Worm (Caenorhabditis elegans) whole organism, L1 larva: ENCODE data around the gene T21C9.11.

ENCODE experiments used
- F16B12.6 ChIP-seq: fragments of 150-350 bp; optimal IDR thresholded peaks from 2 replicates; lab custom pipeline; 2014; ENCODE audit warnings: missing biosample characterization, missing genetic modification characterization
- blmp-1 ChIP-seq: fragments of 150-350 bp; optimal IDR thresholded peaks from 2 replicates; lab custom pipeline; 2014; ENCODE audit warnings: missing biosample characterization, missing genetic modification characterization
- dpl-1 ChIP-seq, 3 experiments: fragments of 150-350 bp in 2 of 3; sonication (generic microtip) in 1 of 3; optimal IDR thresholded peaks; 2 replicates each; lab custom pipeline; 2014 to 2017; ENCODE audit warnings: missing biosample characterization in 3 of 3, missing genetic modification characterization in 3 of 3, missing genetic modification reagents in 3 of 3
- efl-1 ChIP-seq, 4 experiments: fragments of 150-350 bp; optimal IDR thresholded peaks in 3 of 4; peaks in 1 of 4; 1 replicate in 1 of 4; 2 replicates in 3 of 4; lab custom pipeline; 2014; ENCODE audit warnings: missing biosample characterization in 2 of 4, missing genetic modification characterization in 2 of 4, missing genetic modification reagents in 2 of 4
- mdl-1 ChIP-seq, 2 experiments: fragments of 150-350 bp; optimal IDR thresholded peaks; 2 replicates each; lab custom pipeline; 2014 to 2017; ENCODE audit warnings: missing biosample characterization in 2 of 2, missing genetic modification characterization in 2 of 2, inconsistent platforms in 1 of 2
- nhr-12 ChIP-seq: sonication (generic microtip); optimal IDR thresholded peaks from 2 replicates; lab custom pipeline; 2017; ENCODE audit warnings: missing biosample characterization, missing genetic modification characterization
- nhr-77 ChIP-seq: fragments of 150-350 bp; optimal IDR thresholded peaks from 2 replicates; lab custom pipeline; 2014; ENCODE audit warnings: missing biosample characterization, missing genetic modification characterization
- sox-4 ChIP-seq: sonication (generic microtip); optimal IDR thresholded peaks from 2 replicates; lab custom pipeline; 2016; ENCODE audit warnings: missing genetic modification characterization, missing compliant biosample characterization
- ztf-11 ChIP-seq, 2 experiments: sonication (generic microtip); optimal IDR thresholded peaks; 2 replicates each; lab custom pipeline; 2016 to 2017; ENCODE audit warnings: missing genetic modification characterization in 2 of 2, missing biosample characterization in 1 of 2, missing compliant biosample characterization in 1 of 2

DNA sequence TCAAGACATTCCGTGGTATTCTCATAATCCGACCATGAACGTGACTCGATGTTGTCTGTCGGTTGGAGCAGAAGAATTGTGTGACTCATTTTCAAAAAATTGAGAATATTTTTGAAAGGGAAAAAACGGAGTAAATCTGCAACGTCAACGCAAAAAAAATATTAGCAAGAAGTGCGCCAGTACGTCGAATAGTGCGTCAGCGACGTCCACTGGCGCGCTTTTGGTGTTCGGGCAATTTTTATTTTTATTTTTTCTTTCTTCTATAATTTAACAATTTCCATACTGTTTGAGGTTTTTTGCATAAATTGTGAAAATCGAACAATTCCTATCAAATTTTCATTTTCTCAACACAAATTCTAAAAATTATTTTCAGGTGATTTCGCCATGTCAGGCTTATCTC lies 15.8 kb downstream of the T21C9.11 start, which contains the start of the genes erh-1 and lpd-9:
- TF ChIP-seq efl-1 (optimal IDR thresholded peaks at IDR 0.05; lab: Kevin White, UChicago) (peak; percentile 76 to 83), efl-1 (GFP tag; optimal IDR thresholded peaks at IDR 0.05 in 1 of 2; lab: Kevin White, UChicago) (peak; percentile 77 to 98), blmp-1 (peak; percentile 67), mdl-1 (tag; optimal IDR thresholded peaks at IDR 0.05; lab: Kevin White, UChicago) (peak in 1 of 2 experiments; percentile 25), nhr-12 (tag; lab: Kevin White, UChicago) (no peak), ztf-11 (tag; optimal IDR thresholded peaks at IDR 0.05; lab: Kevin White, UChicago) (peak in 1 of 2 experiments; percentile 74), sox-4 (tag; lab: Kevin White, UChicago) (peak; percentile 28), F16B12.6 (tag; lab: Kevin White, UChicago) (peak; percentile 49), dpl-1 (GFP tag; optimal IDR thresholded peaks at IDR 0.05; lab: Kevin White, UChicago) (peak; percentile 75 to 83 (median 79)), nhr-77 (tag; lab: Kevin White, UChicago) (peak; percentile 67)
